Fruit fly (Drosophila melanogaster) whole organism, embryonic: Measurements from ENCODE around the gene GstT4.
A peak's percentile ranks its signal among the peaks of the same experiment; 100 is the strongest.

Experiments used
- BEAF-32 ChIP-seq: fragments of 200-800 bp; sonication (Bioruptor generic); optimal IDR thresholded peaks from 3 replicates; lab custom pipeline; 2017; ENCODE audit warnings: missing biosample characterization, missing genetic modification characterization, mild to moderate bottlenecking, moderate library complexity, missing genetic modification reagents
- BtbVII ChIP-seq: fragments of 200-800 bp; sonication (Bioruptor generic); optimal IDR thresholded peaks from 3 replicates; lab custom pipeline; 2017; ENCODE audit warnings: missing biosample characterization, mild to moderate bottlenecking, missing genetic modification characterization
- CG10267 ChIP-seq: fragments of 200-800 bp; sonication (Bioruptor generic); optimal IDR thresholded peaks from 2 replicates; lab custom pipeline; 2018; ENCODE audit warnings: missing biosample characterization, mild to moderate bottlenecking, missing genetic modification characterization, moderate library complexity
- CG13123 ChIP-seq: fragments of 200-800 bp; sonication (Bioruptor generic); optimal IDR thresholded peaks from 2 replicates; lab custom pipeline; 2016; ENCODE audit warnings: missing biosample characterization, missing genetic modification characterization
- CG13296 ChIP-seq: fragments of 200-800 bp; sonication (Bioruptor generic); optimal IDR thresholded peaks from 3 replicates; lab custom pipeline; 2018; ENCODE audit warnings: missing biosample characterization, mild to moderate bottlenecking, missing genetic modification characterization
- CG17568 ChIP-seq: fragments of 200-800 bp; sonication (Bioruptor generic); optimal IDR thresholded peaks from 2 replicates; lab custom pipeline; 2018; ENCODE audit warnings: missing biosample characterization, mild to moderate bottlenecking, missing genetic modification characterization, moderate library complexity
- CG32767 ChIP-seq: fragments of 200-800 bp; sonication (Bioruptor generic); IDR thresholded peaks from 2 replicates; pipeline ENCODE4 v1.3.6; 2022; ENCODE audit warnings: missing biosample characterization, missing genetic modification characterization
- CG32772 ChIP-seq: fragments of 200-800 bp; sonication (Bioruptor generic); IDR thresholded peaks from 2 replicates; pipeline ENCODE4 v1.3.6; 2022; ENCODE audit warnings: missing biosample characterization, missing genetic modification characterization
- CG4328 ChIP-seq: fragments of 200-800 bp; sonication (Bioruptor generic); optimal IDR thresholded peaks from 3 replicates; lab custom pipeline; 2017; ENCODE audit warnings: missing biosample characterization, missing genetic modification reagents, missing genetic modification characterization
- CG4424 ChIP-seq: fragments of 200-800 bp; sonication (Bioruptor generic); optimal IDR thresholded peaks from 3 replicates; lab custom pipeline; 2016; ENCODE audit warnings: missing biosample characterization, missing genetic modification characterization
- CG4854 ChIP-seq: fragments of 200-800 bp; sonication (Bioruptor generic); optimal IDR thresholded peaks from 2 replicates; lab custom pipeline; 2016; ENCODE audit warnings: missing biosample characterization, missing genetic modification characterization, inconsistent platforms
- CG6765 ChIP-seq: fragments of 200-800 bp; sonication (Bioruptor generic); optimal IDR thresholded peaks from 3 replicates; lab custom pipeline; 2017; ENCODE audit warnings: missing biosample characterization, mild to moderate bottlenecking, missing genetic modification characterization
- CG9727 ChIP-seq: fragments of 200-800 bp; sonication (Bioruptor generic); optimal IDR thresholded peaks from 3 replicates; lab custom pipeline; 2017; ENCODE audit warnings: missing biosample characterization, mild to moderate bottlenecking, missing genetic modification characterization
- Chrac-16 ChIP-seq: fragments of 200-800 bp; sonication (Bioruptor generic); optimal IDR thresholded peaks from 3 replicates; lab custom pipeline; 2016; ENCODE audit warnings: missing biosample characterization, missing genetic modification characterization
- D19B ChIP-seq: fragments of 200-800 bp; sonication (Bioruptor generic); optimal IDR thresholded peaks from 2 replicates; lab custom pipeline; 2017; ENCODE audit warnings: missing biosample characterization, mild to moderate bottlenecking, missing genetic modification characterization
- Dip2 ChIP-seq: fragments of 200-800 bp; sonication (Bioruptor generic); IDR thresholded peaks from 2 replicates; pipeline ENCODE4 v1.3.6; 2022; ENCODE audit warnings: missing biosample characterization, missing genetic modification characterization
- Dll ChIP-seq: fragments of 200-800 bp; sonication (Bioruptor generic); IDR thresholded peaks from 4 replicates; pipeline ENCODE4 v1.3.6; 2022; ENCODE audit warnings: missing biosample characterization, missing genetic modification characterization; ENCODE audit not compliant: partially characterized antibody
- GATAe ChIP-seq: fragments of 200-800 bp; sonication (Bioruptor generic); conservative IDR thresholded peaks from 2 replicates; pipeline ENCODE4 v1.3.6; 2022; ENCODE audit warnings: missing biosample characterization, missing genetic modification characterization
- H2.0 ChIP-seq: fragments of 200-800 bp; sonication (Bioruptor generic); IDR thresholded peaks from 2 replicates; pipeline ENCODE4 v1.3.6; 2022; ENCODE audit warnings: missing biosample characterization, missing genetic modification characterization
- HLH3B ChIP-seq: fragments of 200-800 bp; sonication (Bioruptor generic); IDR thresholded peaks from 2 replicates; pipeline ENCODE4 v1.3.6; 2022; ENCODE audit warnings: missing biosample characterization, missing genetic modification characterization
- HLH4C ChIP-seq: fragments of 200-800 bp; sonication (Bioruptor generic); IDR thresholded peaks from 3 replicates; pipeline ENCODE4 v1.3.6; 2022; ENCODE audit warnings: missing biosample characterization, missing genetic modification characterization; ENCODE audit not compliant: partially characterized antibody
- Hmr ChIP-seq: fragments of 200-800 bp; sonication (Bioruptor generic); optimal IDR thresholded peaks from 3 replicates; lab custom pipeline; 2017; ENCODE audit warnings: mild to moderate bottlenecking, missing biosample characterization, missing genetic modification reagents, missing genetic modification characterization
- Hmx ChIP-seq: fragments of 200-800 bp; sonication (Bioruptor generic); optimal IDR thresholded peaks from 2 replicates; lab custom pipeline; 2016; ENCODE audit warnings: missing biosample characterization, missing genetic modification characterization
- Meics ChIP-seq: fragments of 200-800 bp; sonication (Bioruptor generic); optimal IDR thresholded peaks from 2 replicates; lab custom pipeline; 2017; ENCODE audit warnings: missing biosample characterization, mild to moderate bottlenecking, missing genetic modification characterization
- Mes4 ChIP-seq: fragments of 200-800 bp; sonication (Bioruptor generic); optimal IDR thresholded peaks from 2 replicates; lab custom pipeline; 2016; ENCODE audit warnings: missing biosample characterization, missing genetic modification characterization
- Oaz ChIP-seq: fragments of 200-800 bp; sonication (Bioruptor generic); IDR thresholded peaks from 2 replicates; pipeline ENCODE4 v1.3.6; 2022; ENCODE audit warnings: missing biosample characterization, missing genetic modification characterization
- Opbp ChIP-seq: fragments of 200-800 bp; sonication (Bioruptor generic); IDR thresholded peaks from 3 replicates; pipeline ENCODE4 v1.3.6; 2022; ENCODE audit warnings: missing biosample characterization, missing genetic modification characterization; ENCODE audit not compliant: partially characterized antibody
- Sin3A ChIP-seq: fragments of >200 bp; optimal IDR thresholded peaks from 2 replicates; lab custom pipeline; 2018
- Sox102F ChIP-seq: fragments of 200-800 bp; sonication (Bioruptor generic); optimal IDR thresholded peaks from 2 replicates; lab custom pipeline; 2018; ENCODE audit warnings: missing biosample characterization, mild to moderate bottlenecking, missing genetic modification characterization, moderate library complexity
- TFAM ChIP-seq: fragments of 200-800 bp; sonication (Bioruptor generic); optimal IDR thresholded peaks from 2 replicates; lab custom pipeline; 2017; ENCODE audit warnings: missing biosample characterization, missing genetic modification characterization, inconsistent platforms
- bcd ChIP-seq: fragments of 200-800 bp; sonication (Bioruptor generic); optimal IDR thresholded peaks from 2 replicates; lab custom pipeline; 2017; ENCODE audit warnings: missing biosample characterization, mild to moderate bottlenecking, missing genetic modification characterization
- bsh ChIP-seq, 2 experiments: fragments of 200-800 bp; sonication (Bioruptor generic); optimal IDR thresholded peaks; 2 replicates each; lab custom pipeline; 2017 to 2018; ENCODE audit warnings: mild to moderate bottlenecking in 2 of 2, missing biosample characterization in 2 of 2, missing genetic modification characterization in 2 of 2, moderate library complexity in 1 of 2
- en ChIP-seq: fragments of 200-800 bp; sonication (Bioruptor generic); optimal IDR thresholded peaks from 2 replicates; lab custom pipeline; 2016; ENCODE audit warnings: missing biosample characterization, missing genetic modification characterization
- eve ChIP-seq, 2 experiments: fragments of >200 bp; optimal IDR thresholded peaks; 2 replicates each; lab custom pipeline; 2017; ENCODE audit warnings: missing biosample characterization in 2 of 2, missing genetic modification characterization in 2 of 2
- hkb ChIP-seq, 2 experiments: fragments of 200-800 bp in 1 of 2; fragments of >200 bp in 1 of 2; sonication (Bioruptor generic) in 1 of 2; IDR thresholded peaks in 1 of 2; optimal IDR thresholded peaks in 1 of 2; 2 replicates each; pipeline versions ENCODE4 v1.3.6 to Lab custom; 2017 to 2022; ENCODE audit warnings: missing biosample characterization in 1 of 2, missing genetic modification characterization in 1 of 2
- ind ChIP-seq: fragments of 200-800 bp; sonication (Bioruptor generic); optimal IDR thresholded peaks from 3 replicates; lab custom pipeline; 2016; ENCODE audit warnings: missing biosample characterization, missing genetic modification characterization
- nom ChIP-seq: fragments of 200-800 bp; sonication (Bioruptor generic); optimal IDR thresholded peaks from 2 replicates; lab custom pipeline; 2017; ENCODE audit warnings: missing biosample characterization, missing genetic modification characterization, mild to moderate bottlenecking, moderate library complexity, missing genetic modification reagents
- org-1 ChIP-seq: fragments of 200-800 bp; sonication (Bioruptor generic); optimal IDR thresholded peaks from 2 replicates; lab custom pipeline; 2017; ENCODE audit warnings: missing biosample characterization, missing genetic modification characterization
- pfk ChIP-seq: fragments of 200-800 bp; sonication (Bioruptor generic); optimal IDR thresholded peaks from 2 replicates; lab custom pipeline; 2018; ENCODE audit warnings: missing biosample characterization, mild to moderate bottlenecking, missing genetic modification characterization, moderate library complexity
- pnt ChIP-seq: fragments of 200-800 bp; sonication (Bioruptor generic); optimal IDR thresholded peaks from 3 replicates; lab custom pipeline; 2016; ENCODE audit warnings: missing biosample characterization, missing genetic modification characterization
- repo ChIP-seq: fragments of 200-800 bp; sonication (Bioruptor generic); optimal IDR thresholded peaks from 2 replicates; lab custom pipeline; 2016; ENCODE audit warnings: missing biosample characterization, missing genetic modification characterization
- row ChIP-seq: fragments of 200-800 bp; sonication (Bioruptor generic); IDR thresholded peaks from 3 replicates; pipeline ENCODE4 v1.3.6; 2022; ENCODE audit warnings: missing biosample characterization, missing genetic modification characterization
- run ChIP-seq: fragments of 200-800 bp; sonication (Bioruptor generic); optimal IDR thresholded peaks from 3 replicates; lab custom pipeline; 2018; ENCODE audit warnings: missing biosample characterization, mild to moderate bottlenecking, missing genetic modification characterization
- sd ChIP-seq: fragments of 200-800 bp; sonication (Bioruptor generic); optimal IDR thresholded peaks from 3 replicates; lab custom pipeline; 2018; ENCODE audit warnings: missing biosample characterization, mild to moderate bottlenecking, missing genetic modification characterization, moderate library complexity
- shn ChIP-seq: fragments of 200-800 bp; sonication (Bioruptor generic); optimal IDR thresholded peaks from 3 replicates; lab custom pipeline; 2016; ENCODE audit warnings: missing biosample characterization, missing genetic modification characterization
- so ChIP-seq: fragments of 200-800 bp; sonication (Bioruptor generic); IDR thresholded peaks from 3 replicates; pipeline ENCODE4 v1.3.6; 2022; ENCODE audit warnings: missing biosample characterization, missing genetic modification characterization
- unpg ChIP-seq: fragments of 200-800 bp; sonication (Bioruptor generic); optimal IDR thresholded peaks from 3 replicates; lab custom pipeline; 2018; ENCODE audit warnings: missing biosample characterization, mild to moderate bottlenecking, missing genetic modification characterization, moderate library complexity

GstT4 gene

dm6 chrX:13390465-13391173 is 13.9 kb upstream of the GstT4 start (continued):
- TF ChIP-seq HLH3B (GFP tag; lab: Robert Waterston, UW) = peak; percentile 61
- TF ChIP-seq bsh (GFP tag; optimal IDR thresholded peaks at IDR 0.05; lab: Kevin White, UChicago) = peak in 1 of 2 experiments; percentile 20
- peak; percentile 4 for TF ChIP-seq CG4328
- TF ChIP-seq hkb (optimal IDR thresholded peaks at IDR 0.05; lab: Kevin White, UChicago) = no peak
- peak; percentile 80 for TF ChIP-seq hkb (GFP tag; IDR thresholded peaks at IDR 0.05; lab: Robert Waterston, UW)
- TF ChIP-seq CG17568 (GFP tag; lab: Kevin White, UChicago) = no peak
- peak; percentile 64 for TF ChIP-seq bcd (GFP tag; lab: Kevin White, UChicago)
- TF ChIP-seq CG4424 (GFP tag; lab: Kevin White, UChicago) = peak; percentile 2
- TF ChIP-seq BEAF-32 (GFP tag; lab: Kevin White, UChicago) = no peak
- no peak for TF ChIP-seq shn (GFP tag; lab: Kevin White, UChicago)
- TF ChIP-seq HLH4C = no peak
- TF ChIP-seq CG6765 = peak; percentile 52
- TF ChIP-seq Mes4 (GFP tag; lab: Kevin White, UChicago) = no peak
- TF ChIP-seq row (GFP tag; lab: Robert Waterston, UW) = peak; percentile 77
- peak; percentile 62 for TF ChIP-seq CG10267
- TF ChIP-seq CG13296 (GFP tag; lab: Kevin White, UChicago) = peak; percentile 83
- no peak for TF ChIP-seq CG32767 (GFP tag; lab: Robert Waterston, UW)
- TF ChIP-seq Sox102F = peak; percentile 53
- peak; percentile 70 for TF ChIP-seq unpg (GFP tag; lab: Kevin White, UChicago)
- TF ChIP-seq H2.0 (GFP tag; lab: Robert Waterston, UW) = peak; percentile 61; the same call in 1 of the 2 replicates
- TF ChIP-seq ind (GFP tag; lab: Kevin White, UChicago) = peak; percentile 43
- peak; percentile 22 for TF ChIP-seq sd (tag; lab: Kevin White, UChicago)
- TF ChIP-seq Dll (GFP tag; lab: Robert Waterston, UW) = no peak
- peak; percentile 81 for TF ChIP-seq BtbVII (GFP tag; lab: Kevin White, UChicago)
- TF ChIP-seq CG9727 (GFP tag; lab: Kevin White, UChicago) = peak; percentile 68
- peak; percentile 85 for TF ChIP-seq Meics (GFP tag; lab: Kevin White, UChicago)
- peak; percentile 52; the same call in 1 of the 2 replicates for TF ChIP-seq Oaz
- TF ChIP-seq CG13123 (GFP tag; lab: Kevin White, UChicago) = no peak
- peak; percentile 9 for TF ChIP-seq run (tag; lab: Kevin White, UChicago)

DNA sequence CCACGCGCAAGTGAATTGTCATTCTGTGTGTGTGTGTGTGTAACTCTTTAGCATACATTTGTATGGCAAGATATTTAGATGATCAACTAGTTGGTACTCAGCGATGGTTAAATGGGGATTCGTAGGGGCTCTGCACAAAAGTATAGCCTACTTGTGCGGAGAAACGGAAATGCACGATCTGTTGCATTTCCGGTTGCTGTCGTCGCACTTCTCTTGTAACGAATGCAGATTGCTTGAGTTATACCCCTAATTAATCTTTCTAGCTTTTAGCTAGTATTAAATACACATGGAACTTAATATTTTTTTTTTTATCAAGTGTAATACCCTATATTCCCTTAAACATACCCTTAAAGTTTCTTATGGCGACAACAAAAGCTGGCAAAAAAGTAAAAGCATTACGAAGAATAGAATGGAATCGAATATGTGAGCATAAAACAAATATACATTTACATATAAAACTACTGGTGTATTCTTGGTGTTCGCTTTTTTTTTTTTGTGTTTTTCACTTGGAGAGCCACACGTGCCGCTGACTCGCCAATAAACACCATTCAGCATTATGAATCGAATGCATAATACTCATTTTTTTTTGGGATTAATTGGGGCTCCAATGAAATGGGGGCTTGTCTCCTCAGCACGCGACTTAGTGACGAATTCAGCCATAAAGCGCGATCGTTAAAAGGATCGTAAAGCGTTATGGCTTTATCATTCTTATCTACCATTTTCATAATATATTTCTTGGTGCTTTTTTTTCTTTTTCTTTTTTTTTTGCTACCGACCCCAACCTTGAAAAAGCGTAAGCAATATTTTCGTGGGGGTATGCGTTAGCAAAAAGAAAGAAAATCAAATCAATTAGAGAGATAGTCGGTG is 13.1 kb upstream of the GstT4 start:
- TF ChIP-seq Hmx = no peak
- no peak for TF ChIP-seq so (GFP tag; lab: Robert Waterston, UW)
- TF ChIP-seq pfk (GFP tag; lab: Kevin White, UChicago) = no peak
- TF ChIP-seq D19B (GFP tag; lab: Kevin White, UChicago) = peak; percentile 93
- no peak for TF ChIP-seq eve (GFP tag; optimal IDR thresholded peaks at IDR 0.05; lab: Kevin White, UChicago)
- TF ChIP-seq GATAe = no peak
- TF ChIP-seq pnt (GFP tag; lab: Kevin White, UChicago) = no peak
- peak; percentile 71 for TF ChIP-seq Hmr
- no peak for TF ChIP-seq TFAM (GFP tag; lab: Kevin White, UChicago)
- TF ChIP-seq nom (GFP tag; lab: Kevin White, UChicago) = no peak
- TF ChIP-seq repo = no peak
- no peak for TF ChIP-seq CG4854 (GFP tag; lab: Kevin White, UChicago)
- TF ChIP-seq Chrac-16 (GFP tag; lab: Kevin White, UChicago) = peak; percentile 36
- no peak for TF ChIP-seq CG10267
- TF ChIP-seq en (GFP tag; lab: Kevin White, UChicago) = peak; percentile 5
- TF ChIP-seq CG32772 (GFP tag; lab: Robert Waterston, UW) = no peak
- TF ChIP-seq hkb (optimal IDR thresholded peaks at IDR 0.05; lab: Kevin White, UChicago) = no peak
- no peak for TF ChIP-seq hkb (GFP tag; IDR thresholded peaks at IDR 0.05; lab: Robert Waterston, UW)
- no peak for TF ChIP-seq Sin3A (lab: Kevin White, UChicago)
- no peak for TF ChIP-seq Opbp
- TF ChIP-seq Dip2 (GFP tag; lab: Robert Waterston, UW) = no peak
- TF ChIP-seq org-1 (GFP tag; lab: Kevin White, UChicago) = no peak
